Worm (Caenorhabditis elegans) whole organism, L2 larva: ENCODE data around the gene F07C6.2.

Experiments used
- R02D3.7 ChIP-seq: fragments of 150-350 bp; optimal IDR thresholded peaks from 2 replicates; lab custom pipeline; 2014; ENCODE audit warnings: missing biosample characterization, missing genetic modification characterization
- ama-1 ChIP-seq: fragments of 150-350 bp; optimal IDR thresholded peaks from 2 replicates; lab custom pipeline; 2018; ENCODE audit warnings: inconsistent platforms
- snpc-4 ChIP-seq: fragments of 150-350 bp; optimal IDR thresholded peaks from 2 replicates; lab custom pipeline; 2014; ENCODE audit warnings: missing biosample characterization, missing genetic modification characterization
- unc-62 ChIP-seq: fragments of 150-350 bp; optimal IDR thresholded peaks from 2 replicates; lab custom pipeline; 2014; ENCODE audit warnings: missing biosample characterization, missing genetic modification reagents, missing genetic modification characterization

ce11 chrIV:12741438-12741837 lies 49.5 kb upstream of the F07C6.2 start, which contains the start of gene T23F6.5:
- TF ChIP-seq unc-62 (no peak), R02D3.7 (tag; lab: Kevin White, UChicago) (no peak), ama-1 (lab: Kevin White, UChicago) (no peak), snpc-4 (tag; lab: Kevin White, UChicago) (no peak)
